Fruit fly (Drosophila melanogaster): ENCODE data around the gene rsh.
A peak's percentile ranks its signal among the peaks of the same experiment; 100 is the strongest.

rsh gene

dm6 chrX:13127973-13128749 lies 139.7 kb downstream of the rsh start (continued):
- TF ChIP-seq CG15479 (GFP tag; optimal IDR thresholded peaks at IDR 0.05) (no peak), Awh (GFP tag; IDR thresholded peaks at IDR 0.05) (no peak), slp2 (GFP tag; optimal IDR thresholded peaks at IDR 0.05) (no peak), wor (GFP tag; IDR thresholded peaks at IDR 0.05) (no peak), H15 (GFP tag; IDR thresholded peaks at IDR 0.05) (no peak), ap (GFP tag; IDR thresholded peaks at IDR 0.05) (no peak), CG10274 (GFP tag; optimal IDR thresholded peaks at IDR 0.05) (no peak), odd (GFP tag; optimal IDR thresholded peaks at IDR 0.05) (no peak), CG31224 (GFP tag; IDR thresholded peaks at IDR 0.05) (no peak), CG12942 (GFP tag; optimal IDR thresholded peaks at IDR 0.05) (no peak), CG17802 (tag; optimal IDR thresholded peaks at IDR 0.05) (peak; percentile 16), org-1 (GFP tag; optimal IDR thresholded peaks at IDR 0.05) (no peak), CG10462 (GFP tag; optimal IDR thresholded peaks at IDR 0.05) (no peak), D19B (GFP tag; optimal IDR thresholded peaks at IDR 0.05) (no peak)
